Fruit fly (Drosophila melanogaster) whole organism, prepupa: Measurements from ENCODE around the gene Coq8.

Experiments used
- CG10631 ChIP-seq: fragments of 200-800 bp; sonication (Bioruptor generic); optimal IDR thresholded peaks from 2 replicates; lab custom pipeline; 2016; ENCODE audit warnings: missing biosample characterization, missing genetic modification characterization
- CG10669 ChIP-seq: fragments of 200-800 bp; sonication (Bioruptor generic); optimal IDR thresholded peaks from 3 replicates; lab custom pipeline; 2018; ENCODE audit warnings: missing biosample characterization, mild to moderate bottlenecking, missing genetic modification characterization, moderate library complexity
- CG11294 ChIP-seq: fragments of 200-800 bp; sonication (Bioruptor generic); IDR thresholded peaks from 2 replicates; pipeline ENCODE4 v1.3.6; 2022; ENCODE audit warnings: missing biosample characterization, missing genetic modification characterization
- CG11762 ChIP-seq: fragments of 200-800 bp; sonication (Bioruptor generic); optimal IDR thresholded peaks from 3 replicates; lab custom pipeline; 2016; ENCODE audit warnings: missing biosample characterization, missing genetic modification characterization; ENCODE audit not compliant: insufficient read depth
- CG11902 ChIP-seq: fragments of 200-800 bp; sonication (Bioruptor generic); optimal IDR thresholded peaks from 3 replicates; lab custom pipeline; 2016; ENCODE audit warnings: missing biosample characterization, missing genetic modification characterization
- CG15336 ChIP-seq: fragments of 200-800 bp; sonication (Bioruptor generic); IDR thresholded peaks from 2 replicates; pipeline ENCODE4 v1.3.6; 2022; ENCODE audit warnings: missing biosample characterization, missing genetic modification characterization
- CG3032 ChIP-seq: fragments of 200-800 bp; optimal IDR thresholded peaks from 2 replicates; lab custom pipeline; 2019; ENCODE audit warnings: missing biosample characterization, mild to moderate bottlenecking, missing genetic modification characterization, moderate library complexity
- CG31627 ChIP-seq: fragments of 200-800 bp; sonication (Bioruptor generic); optimal IDR thresholded peaks from 3 replicates; lab custom pipeline; 2016; ENCODE audit warnings: missing biosample characterization, missing genetic modification characterization
- CG32006 ChIP-seq: fragments of 200-800 bp; sonication (Bioruptor generic); optimal IDR thresholded peaks from 3 replicates; lab custom pipeline; 2017; ENCODE audit warnings: missing biosample characterization, mild to moderate bottlenecking, missing genetic modification characterization
- CG34406 ChIP-seq: fragments of 200-800 bp; sonication (Bioruptor generic); optimal IDR thresholded peaks from 3 replicates; lab custom pipeline; 2016; ENCODE audit warnings: missing biosample characterization, missing genetic modification characterization
- CG3919 ChIP-seq: fragments of 200-800 bp; sonication (Bioruptor generic); optimal IDR thresholded peaks from 3 replicates; lab custom pipeline; 2016; ENCODE audit warnings: missing biosample characterization, missing genetic modification characterization
- CG6163 ChIP-seq: fragments of 200-800 bp; sonication (Bioruptor generic); IDR thresholded peaks from 3 replicates; pipeline ENCODE4 v1.3.6; 2022; ENCODE audit warnings: missing biosample characterization, missing genetic modification characterization
- CG6792 ChIP-seq: fragments of 200-800 bp; sonication (Bioruptor generic); optimal IDR thresholded peaks from 3 replicates; lab custom pipeline; 2016; ENCODE audit warnings: missing biosample characterization, missing genetic modification characterization
- CG8119 ChIP-seq: fragments of 200-800 bp; sonication (Bioruptor generic); IDR thresholded peaks from 3 replicates; pipeline ENCODE4 v1.3.6; 2022; ENCODE audit warnings: missing biosample characterization, missing genetic modification characterization
- CG8632 ChIP-seq: fragments of 200-800 bp; sonication (Bioruptor generic); optimal IDR thresholded peaks from 3 replicates; lab custom pipeline; 2016; ENCODE audit warnings: missing biosample characterization, missing genetic modification characterization
- Eip75B ChIP-seq: fragments of 200-800 bp; sonication (Bioruptor generic); optimal IDR thresholded peaks from 3 replicates; lab custom pipeline; 2016; ENCODE audit warnings: missing biosample characterization, missing genetic modification characterization
- Eip78C ChIP-seq: fragments of 200-800 bp; sonication (Bioruptor generic); peaks from one replicate; lab custom pipeline; 2016; ENCODE audit warnings: missing biosample characterization, missing genetic modification characterization
- Ets21C ChIP-seq: fragments of 200-800 bp; sonication (Bioruptor generic); optimal IDR thresholded peaks from 3 replicates; lab custom pipeline; 2016; ENCODE audit warnings: missing biosample characterization, missing genetic modification characterization
- Ets96B ChIP-seq: fragments of 200-800 bp; optimal IDR thresholded peaks from 2 replicates; lab custom pipeline; 2019; ENCODE audit warnings: missing biosample characterization, mild to moderate bottlenecking, missing genetic modification characterization, moderate library complexity
- Hr38 ChIP-seq: sonication (Bioruptor generic); optimal IDR thresholded peaks from 2 replicates; lab custom pipeline; 2016; ENCODE audit warnings: missing biosample characterization, missing genetic modification characterization
- Hr4 ChIP-seq: fragments of 200-800 bp; sonication (Bioruptor generic); optimal IDR thresholded peaks from 3 replicates; lab custom pipeline; 2016; ENCODE audit warnings: missing biosample characterization, missing genetic modification characterization
- OdsH ChIP-seq: fragments of 200-800 bp; sonication (Bioruptor generic); optimal IDR thresholded peaks from 3 replicates; lab custom pipeline; 2016; ENCODE audit warnings: missing biosample characterization, missing genetic modification characterization
- Sox102F ChIP-seq: fragments of 200-800 bp; sonication (Bioruptor generic); optimal IDR thresholded peaks from 2 replicates; lab custom pipeline; 2016; ENCODE audit warnings: missing biosample characterization, mild to moderate bottlenecking, missing genetic modification characterization
- achi ChIP-seq: fragments of 200-800 bp; sonication (Bioruptor generic); optimal IDR thresholded peaks from 3 replicates; lab custom pipeline; 2016; ENCODE audit warnings: missing biosample characterization, missing genetic modification characterization
- dac ChIP-seq: fragments of 200-800 bp; sonication (Bioruptor generic); optimal IDR thresholded peaks from 2 replicates; lab custom pipeline; 2017; ENCODE audit warnings: missing biosample characterization, mild to moderate bottlenecking, missing genetic modification characterization
- eg ChIP-seq: fragments of 200-800 bp; sonication (Bioruptor generic); IDR thresholded peaks from 3 replicates; pipeline ENCODE4 v1.3.6; 2022; ENCODE audit warnings: missing biosample characterization, missing genetic modification characterization
- esn ChIP-seq: fragments of 200-800 bp; sonication (Bioruptor generic); optimal IDR thresholded peaks from 2 replicates; lab custom pipeline; 2016; ENCODE audit warnings: missing biosample characterization, mild to moderate bottlenecking, missing genetic modification characterization, moderate library complexity
- fd85E ChIP-seq: fragments of 200-800 bp; sonication (Bioruptor generic); optimal IDR thresholded peaks from 3 replicates; lab custom pipeline; 2016; ENCODE audit warnings: missing biosample characterization, missing genetic modification characterization
- fkh ChIP-seq: fragments of 200-800 bp; sonication (Bioruptor generic); optimal IDR thresholded peaks from 3 replicates; lab custom pipeline; 2017; ENCODE audit warnings: missing biosample characterization, mild to moderate bottlenecking, missing genetic modification characterization, moderate library complexity
- lz ChIP-seq: fragments of 200-800 bp; sonication (Bioruptor generic); optimal IDR thresholded peaks from 3 replicates; lab custom pipeline; 2016; ENCODE audit warnings: missing biosample characterization, missing genetic modification characterization
- net ChIP-seq: fragments of 200-800 bp; sonication (Bioruptor generic); optimal IDR thresholded peaks from 3 replicates; lab custom pipeline; 2016; ENCODE audit warnings: missing biosample characterization, missing genetic modification characterization
- spab ChIP-seq: fragments of 200-800 bp; sonication (Bioruptor generic); optimal IDR thresholded peaks from 2 replicates; lab custom pipeline; 2017; ENCODE audit warnings: missing biosample characterization, mild to moderate bottlenecking, missing genetic modification characterization, missing genetic modification reagents
- ss ChIP-seq, 2 experiments: fragments of 200-800 bp; sonication (Bioruptor generic); optimal IDR thresholded peaks; 2 replicates in 1 of 2; 3 replicates in 1 of 2; lab custom pipeline; 2017 to 2018; ENCODE audit warnings: mild to moderate bottlenecking in 2 of 2, missing biosample characterization in 2 of 2, missing genetic modification characterization in 2 of 2, moderate library complexity in 1 of 2
- svp ChIP-seq: fragments of 200-800 bp; sonication (Bioruptor generic); peaks from one replicate; lab custom pipeline; 2016; ENCODE audit warnings: missing biosample characterization, missing genetic modification characterization
- topi ChIP-seq: fragments of 200-800 bp; sonication (Bioruptor generic); optimal IDR thresholded peaks from 3 replicates; lab custom pipeline; 2016; ENCODE audit warnings: missing biosample characterization, missing genetic modification characterization

Coq8 gene

dm6 chrX:12890166-12890825 is 10.6 kb downstream of the Coq8 start (continued):
- TF ChIP-seq CG8632, result no peak
- peak; percentile 3 for TF ChIP-seq fd85E (GFP tag; lab: Kevin White, UChicago)
- peak; percentile 29 for TF ChIP-seq OdsH (GFP tag; lab: Kevin White, UChicago)
- TF ChIP-seq net (GFP tag; lab: Kevin White, UChicago), result peak; percentile 52
- peak; percentile 23; the same call in 1 of the 3 replicates for TF ChIP-seq eg (GFP tag; lab: Robert Waterston, UW)
- peak; percentile 43 for TF ChIP-seq CG3919 (GFP tag; lab: Kevin White, UChicago)
- TF ChIP-seq Ets21C (GFP tag; lab: Kevin White, UChicago), result no peak
- TF ChIP-seq dac (GFP tag; lab: Kevin White, UChicago), result no peak
- TF ChIP-seq CG15336 (GFP tag; lab: Robert Waterston, UW), result no peak

dm6 chrX:12889075-12889474 is 11.8 kb downstream of the Coq8 start:
- TF ChIP-seq CG32006 (GFP tag; lab: Kevin White, UChicago) (no peak), fkh (peak; percentile 78)
- TF ChIP-seq, all 60 proteins: peak for 1

- TF ChIP-seq CG10631 (GFP tag; lab: Kevin White, UChicago) (no peak), CG6792 (GFP tag; lab: Kevin White, UChicago) (no peak), eg (GFP tag; lab: Robert Waterston, UW) (0 out of 3 replicates have a peak, but pooled peaks have one; percentile 25), ss (GFP tag; optimal IDR thresholded peaks at IDR 0.05; lab: Kevin White, UChicago) (no peak), lz (GFP tag; lab: Kevin White, UChicago) (no peak), CG6163 (GFP tag; lab: Robert Waterston, UW) (no peak), svp (GFP tag; lab: Kevin White, UChicago) (peak; percentile 12), CG3032 (tag; lab: Kevin White, UChicago) (no peak), fd85E (GFP tag; lab: Kevin White, UChicago) (no peak), CG11762 (GFP tag; lab: Kevin White, UChicago) (no peak)
Observed at dm6 chrX:12887549-12887948, 13.4 kb downstream of the Coq8 start.

- TF ChIP-seq fkh (peak; percentile 43), CG34406 (no peak)
Observed at dm6 chrX:12886543-12886942, 14.4 kb downstream of the Coq8 start.

- peak in 1 of 2 experiments; percentile 26 for TF ChIP-seq ss (GFP tag; optimal IDR thresholded peaks at IDR 0.05; lab: Kevin White, UChicago)
- TF ChIP-seq Ets96B (tag; lab: Kevin White, UChicago), result peak; percentile 8
- no peak for TF ChIP-seq CG31627 (GFP tag; lab: Kevin White, UChicago)
- TF ChIP-seq CG32006 (GFP tag; lab: Kevin White, UChicago), result peak; percentile 31
- peak; percentile 3 for TF ChIP-seq esn (GFP tag; lab: Kevin White, UChicago)
- TF ChIP-seq Ets21C (GFP tag; lab: Kevin White, UChicago), result no peak
- TF ChIP-seq CG11294 (GFP tag; lab: Robert Waterston, UW), result no peak
- TF ChIP-seq Eip78C (GFP tag; lab: Kevin White, UChicago), result peak; percentile 48
- TF ChIP-seq achi (GFP tag; lab: Kevin White, UChicago), result no peak
- no peak for TF ChIP-seq CG10669
- TF ChIP-seq lz (GFP tag; lab: Kevin White, UChicago), result no peak
- TF ChIP-seq Eip75B (GFP tag; lab: Kevin White, UChicago), result no peak
- TF ChIP-seq OdsH (GFP tag; lab: Kevin White, UChicago), result peak; percentile 16
- TF ChIP-seq CG10631 (GFP tag; lab: Kevin White, UChicago), result no peak
- TF ChIP-seq Sox102F, result no peak
- no peak for TF ChIP-seq CG11902 (GFP tag; lab: Kevin White, UChicago)
- no peak for TF ChIP-seq dac (GFP tag; lab: Kevin White, UChicago)
- TF ChIP-seq eg (GFP tag; lab: Robert Waterston, UW), result no peak
- TF ChIP-seq Hr38 (GFP tag; lab: Kevin White, UChicago), result no peak
- TF ChIP-seq topi (GFP tag; lab: Kevin White, UChicago), result no peak
- TF ChIP-seq CG3032 (tag; lab: Kevin White, UChicago), result peak; percentile 13
- no peak for TF ChIP-seq spab (GFP tag; lab: Kevin White, UChicago)
- no peak for TF ChIP-seq CG8119 (GFP tag; lab: Robert Waterston, UW)
- no peak for TF ChIP-seq Hr4
Observed at dm6 chrX:12869850-12870249, 31.1 kb downstream of the Coq8 start.
